Worm (Caenorhabditis elegans) whole organism, young adult: ENCODE measurements around the gene C49C3.20.
"Not testable (repeated sequence)": the region's sequence is repeated elsewhere in the genome, so short reads cannot be mapped to it uniquely, and the experiment has no call there.

Experiments
- B0019.2 ChIP-seq: fragments of 200-800 bp; sonication (Bioruptor generic); conservative IDR thresholded peaks from 2 replicates; pipeline ENCODE4 v1.3.6; 2022; ENCODE audit warnings: missing genetic modification reagents, missing genetic modification characterization, missing compliant biosample characterization
- D2030.7 ChIP-seq: fragments of 200-800 bp; sonication (Bioruptor generic); IDR thresholded peaks from 2 replicates; pipeline ENCODE4 v1.3.6; 2022; ENCODE audit warnings: missing genetic modification reagents, missing genetic modification characterization, missing compliant biosample characterization
- F10E7.11 ChIP-seq: sonication (generic microtip); optimal IDR thresholded peaks from 2 replicates; lab custom pipeline; 2017; ENCODE audit warnings: mild to moderate bottlenecking, missing genetic modification characterization, moderate library complexity, missing compliant biosample characterization
- F37B4.10 ChIP-seq: fragments of 200-800 bp; sonication (Bioruptor generic); IDR thresholded peaks from 2 replicates; pipeline ENCODE4 v1.3.6; 2022; ENCODE audit warnings: missing genetic modification characterization, missing compliant biosample characterization
- F49E8.2 ChIP-seq: sonication (generic microtip); optimal IDR thresholded peaks from 3 replicates; lab custom pipeline; 2017; ENCODE audit warnings: missing genetic modification characterization, mild to moderate bottlenecking, missing compliant biosample characterization, antibody characterized with exemption, moderate library complexity; ENCODE audit not compliant: insufficient read depth
- F55B11.4 ChIP-seq: sonication (generic microtip); optimal IDR thresholded peaks from 2 replicates; lab custom pipeline; 2016; ENCODE audit warnings: missing compliant biosample characterization, missing genetic modification characterization, borderline replicate concordance; ENCODE audit not compliant: insufficient read depth
- K11D2.4 ChIP-seq: fragments of 200-800 bp; sonication (Bioruptor generic); IDR thresholded peaks from 2 replicates; pipeline ENCODE4 v1.3.6; 2022; ENCODE audit warnings: missing genetic modification reagents, missing genetic modification characterization, missing compliant biosample characterization
- T26A5.8 ChIP-seq: sonication (generic microtip); optimal IDR thresholded peaks from 2 replicates; lab custom pipeline; 2016; ENCODE audit warnings: missing genetic modification characterization, missing compliant biosample characterization
- Y67H2A.10 ChIP-seq: fragments of 200-800 bp; sonication (Bioruptor generic); conservative IDR thresholded peaks from 2 replicates; pipeline ENCODE4 v1.3.6; 2022; ENCODE audit warnings: missing genetic modification reagents, missing genetic modification characterization, missing compliant biosample characterization
- akir-1 ChIP-seq: fragments of 200-800 bp; sonication (Bioruptor generic); optimal IDR thresholded peaks from 2 replicates; lab custom pipeline; 2018; ENCODE audit warnings: mild to moderate bottlenecking, missing genetic modification characterization, moderate library complexity, missing compliant biosample characterization
- attf-3 ChIP-seq: fragments of 200-800 bp; sonication (Bioruptor generic); conservative IDR thresholded peaks from 2 replicates; pipeline ENCODE4 v1.3.6; 2022; ENCODE audit warnings: missing genetic modification reagents, missing genetic modification characterization, missing compliant biosample characterization
- attf-6 ChIP-seq: fragments of 200-800 bp; sonication (Bioruptor generic); IDR thresholded peaks from 2 replicates; pipeline ENCODE4 v1.3.6; 2022; ENCODE audit warnings: missing genetic modification reagents, missing genetic modification characterization, missing compliant biosample characterization
- ceh-58 ChIP-seq: fragments of 200-800 bp; sonication (Bioruptor generic); IDR thresholded peaks from 2 replicates; pipeline ENCODE4 v1.3.6; 2022; ENCODE audit warnings: missing genetic modification characterization, missing compliant biosample characterization
- chd-7 ChIP-seq: sonication (generic microtip); optimal IDR thresholded peaks from 2 replicates; lab custom pipeline; 2016; ENCODE audit warnings: mild to moderate bottlenecking, missing genetic modification characterization, moderate library complexity, missing compliant biosample characterization
- die-1 ChIP-seq: sonication (generic microtip); optimal IDR thresholded peaks from 2 replicates; lab custom pipeline; 2016; ENCODE audit warnings: missing genotype, mild to moderate bottlenecking, missing genetic modification characterization, missing compliant biosample characterization
- egl-44 ChIP-seq: fragments of 200-800 bp; sonication (Bioruptor generic); IDR thresholded peaks from 2 replicates; pipeline ENCODE4 v1.3.6; 2022; ENCODE audit warnings: missing genetic modification reagents, missing genetic modification characterization, missing compliant biosample characterization
- egrh-3 ChIP-seq: fragments of 200-800 bp; sonication (Bioruptor generic); IDR thresholded peaks from 2 replicates; pipeline ENCODE4 v1.3.6; 2022; ENCODE audit warnings: missing genetic modification reagents, missing genetic modification characterization, missing compliant biosample characterization
- fkh-3 ChIP-seq: sonication (generic microtip); optimal IDR thresholded peaks from 2 replicates; lab custom pipeline; 2016; ENCODE audit warnings: mild to moderate bottlenecking, missing genetic modification characterization, missing compliant biosample characterization
- let-607 ChIP-seq, 2 experiments: fragments of 200-800 bp in 1 of 2; sonication (Bioruptor generic) in 1 of 2; sonication (generic microtip) in 1 of 2; optimal IDR thresholded peaks; 2 replicates each; lab custom pipeline; 2016 to 2018; ENCODE audit warnings: mild to moderate bottlenecking in 2 of 2, missing compliant biosample characterization in 2 of 2, missing genetic modification characterization in 2 of 2, moderate library complexity in 2 of 2, missing genotype in 1 of 2
- lin-26 ChIP-seq: fragments of 200-800 bp; sonication (Bioruptor generic); IDR thresholded peaks from 2 replicates; pipeline ENCODE4 v1.3.6; 2022; ENCODE audit warnings: missing genetic modification reagents, missing genetic modification characterization, missing compliant biosample characterization
- lsl-1 ChIP-seq: fragments of 200-800 bp; sonication (Bioruptor generic); optimal IDR thresholded peaks from 2 replicates; lab custom pipeline; 2018; ENCODE audit warnings: mild to moderate bottlenecking, missing genetic modification characterization, moderate library complexity, missing compliant biosample characterization
- lsy-27 ChIP-seq: sonication (generic microtip); optimal IDR thresholded peaks from 2 replicates; lab custom pipeline; 2017; ENCODE audit warnings: missing genetic modification characterization, mild to moderate bottlenecking, missing compliant biosample characterization, antibody characterized with exemption, missing genotype, borderline replicate concordance; ENCODE audit not compliant: insufficient read depth
- madf-8 ChIP-seq: fragments of 200-800 bp; sonication (Bioruptor generic); conservative IDR thresholded peaks from 2 replicates; pipeline ENCODE4 v1.3.6; 2022; ENCODE audit warnings: missing genetic modification reagents, missing genetic modification characterization, missing compliant biosample characterization
- mcd-1 ChIP-seq: fragments of 200-800 bp; sonication (Bioruptor generic); IDR thresholded peaks from 2 replicates; pipeline ENCODE4 v1.3.6; 2022; ENCODE audit warnings: missing genetic modification reagents, missing genetic modification characterization, missing compliant biosample characterization
- mes-4 ChIP-seq: sonication (generic microtip); optimal IDR thresholded peaks from 2 replicates; lab custom pipeline; 2016; ENCODE audit warnings: missing genotype, missing genetic modification characterization, missing compliant biosample characterization
- mxl-1 ChIP-seq: sonication (generic microtip); optimal IDR thresholded peaks from 2 replicates; lab custom pipeline; 2016; ENCODE audit warnings: missing genetic modification characterization, missing compliant biosample characterization
- nfya-1 ChIP-seq: sonication (generic microtip); optimal IDR thresholded peaks from 2 replicates; lab custom pipeline; 2017; ENCODE audit warnings: antibody characterized with exemption, missing compliant biosample characterization, missing genetic modification characterization, borderline replicate concordance; ENCODE audit not compliant: insufficient read depth
- nhr-179 ChIP-seq: sonication (generic microtip); optimal IDR thresholded peaks from 2 replicates; lab custom pipeline; 2016; ENCODE audit warnings: mild to moderate bottlenecking, missing genetic modification characterization, missing compliant biosample characterization
- nhr-27 ChIP-seq: fragments of 200-800 bp; sonication (Bioruptor generic); optimal IDR thresholded peaks from 2 replicates; lab custom pipeline; 2018; ENCODE audit warnings: mild to moderate bottlenecking, missing genetic modification characterization, moderate library complexity, missing compliant biosample characterization
- pbrm-1 ChIP-seq: fragments of 200-800 bp; sonication (Bioruptor generic); IDR thresholded peaks from 2 replicates; pipeline ENCODE4 v1.3.6; 2022; ENCODE audit warnings: missing genetic modification reagents, missing genetic modification characterization, missing compliant biosample characterization
- rcor-1 ChIP-seq: fragments of 200-800 bp; sonication (Bioruptor generic); IDR thresholded peaks from 2 replicates; pipeline ENCODE4 v1.3.6; 2022; ENCODE audit warnings: missing genetic modification reagents, missing genetic modification characterization, missing compliant biosample characterization
- ztf-18 ChIP-seq: sonication (generic microtip); optimal IDR thresholded peaks from 2 replicates; lab custom pipeline; 2016; ENCODE audit warnings: missing genotype, mild to moderate bottlenecking, missing genetic modification characterization, missing compliant biosample characterization

Gene C49C3.20

DNA sequence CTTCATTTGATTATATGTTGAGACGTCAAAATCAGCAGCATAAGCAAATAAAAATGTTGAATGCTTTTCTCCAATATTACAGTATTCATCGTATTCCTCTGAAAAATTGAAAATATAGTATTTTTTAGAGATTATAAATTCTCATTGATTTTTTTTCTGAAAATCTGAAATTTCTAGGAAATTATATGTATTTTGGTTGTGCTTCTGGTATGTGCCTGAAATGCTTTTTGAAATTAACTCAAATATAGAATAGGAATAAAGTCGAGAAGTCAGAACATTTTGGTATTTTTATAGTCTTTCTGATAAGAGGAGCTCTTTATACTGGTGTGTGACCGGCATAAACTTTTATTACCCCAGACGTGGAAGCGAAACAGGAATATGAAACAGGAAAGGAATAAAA lies 9.1 kb downstream of the C49C3.20 start, which contains the start of gene T28F3.8:
TSS of gene T28F3.8 (minus strand) at position 101 of the 400 bp plus-strand sequence.
- not testable (repeated sequence) for TF ChIP-seq K11D2.4 (GFP tag; lab: Robert Waterston, UW); egrh-3 (GFP tag; lab: Robert Waterston, UW); ztf-18
- TF ChIP-seq, all 124 proteins: peak for 0; not testable (repeated sequence) for 124

DNA sequence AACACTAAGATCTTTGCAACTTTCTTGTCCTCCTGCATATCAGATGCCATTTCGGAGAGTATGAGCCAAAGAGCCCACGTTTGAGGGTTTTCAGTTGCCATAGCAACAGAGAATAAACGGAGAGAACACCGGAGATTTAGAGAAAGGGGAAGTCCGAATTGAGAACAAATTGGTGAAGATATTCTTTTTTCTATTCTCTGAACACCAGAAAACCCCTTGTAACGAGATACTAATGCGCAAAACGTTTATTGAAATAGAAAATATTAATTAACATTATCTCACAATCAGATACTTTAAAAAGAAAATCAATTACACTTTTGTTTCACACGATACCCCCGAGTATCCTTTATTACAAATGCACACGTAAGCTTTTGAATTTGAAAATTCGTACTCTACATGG lies 14.4 kb downstream of the C49C3.20 start, which contains the start of gene ifta-2:
TSS of gene ifta-2 (minus strand) at position 101 of the 400 bp plus-strand sequence.
- TF ChIP-seq lsy-27 (tag; lab: Kevin White, UChicago), result no peak
- no peak for TF ChIP-seq mes-4 (tag; lab: Kevin White, UChicago)
- no peak for TF ChIP-seq Y67H2A.10 (GFP tag; lab: Robert Waterston, UW)
- TF ChIP-seq pbrm-1 (GFP tag; lab: Robert Waterston, UW), result no peak
- TF ChIP-seq akir-1 (GFP tag; lab: Kevin White, UChicago), result no peak
- TF ChIP-seq chd-7 (tag; lab: Kevin White, UChicago), result no peak
- no peak for TF ChIP-seq T26A5.8
- no peak for TF ChIP-seq F49E8.2 (tag; lab: Kevin White, UChicago)
- no peak for TF ChIP-seq nhr-179 (tag; lab: Kevin White, UChicago)
- no peak for TF ChIP-seq rcor-1
- no peak for TF ChIP-seq F37B4.10 (GFP tag; lab: Robert Waterston, UW)
- no peak for TF ChIP-seq let-607 (tag; optimal IDR thresholded peaks at IDR 0.05; lab: Kevin White, UChicago)
- TF ChIP-seq nfya-1 (tag; lab: Kevin White, UChicago), result no peak
- no peak for TF ChIP-seq B0019.2 (GFP tag; lab: Robert Waterston, UW)
- no peak for TF ChIP-seq egl-44 (GFP tag; lab: Robert Waterston, UW)
- no peak for TF ChIP-seq die-1
- TF ChIP-seq D2030.7 (GFP tag; lab: Robert Waterston, UW), result no peak

DNA sequence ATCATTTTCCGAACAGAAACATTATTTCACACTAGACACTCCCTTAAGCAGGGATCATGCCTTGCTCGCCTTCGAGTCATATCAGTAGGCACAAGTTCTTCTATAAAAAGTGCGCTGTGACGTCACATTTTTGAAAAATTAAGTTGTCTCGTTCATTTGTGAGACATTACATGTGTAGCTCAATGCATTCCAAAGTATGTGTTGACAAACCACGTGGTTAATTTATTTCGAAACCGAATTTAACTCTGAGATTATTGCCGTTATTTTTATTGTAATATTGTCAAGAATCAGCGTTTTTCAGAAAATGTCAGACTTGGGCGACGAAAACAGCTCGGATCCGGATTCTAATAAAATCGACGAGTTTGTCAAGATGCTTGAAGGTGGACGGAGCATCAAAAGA lies 21.8 kb downstream of the C49C3.20 start, which contains the start of gene T28F3.5:
TSS of gene T28F3.5 (plus strand) at position 301 of the 400 bp plus-strand sequence.
- no peak for TF ChIP-seq egrh-3 (GFP tag; lab: Robert Waterston, UW)
- no peak for TF ChIP-seq nhr-27 (tag; lab: Kevin White, UChicago)
- TF ChIP-seq F10E7.11 (tag; lab: Kevin White, UChicago), result no peak
- no peak for TF ChIP-seq mxl-1
- TF ChIP-seq F37B4.10 (GFP tag; lab: Robert Waterston, UW), result no peak

DNA sequence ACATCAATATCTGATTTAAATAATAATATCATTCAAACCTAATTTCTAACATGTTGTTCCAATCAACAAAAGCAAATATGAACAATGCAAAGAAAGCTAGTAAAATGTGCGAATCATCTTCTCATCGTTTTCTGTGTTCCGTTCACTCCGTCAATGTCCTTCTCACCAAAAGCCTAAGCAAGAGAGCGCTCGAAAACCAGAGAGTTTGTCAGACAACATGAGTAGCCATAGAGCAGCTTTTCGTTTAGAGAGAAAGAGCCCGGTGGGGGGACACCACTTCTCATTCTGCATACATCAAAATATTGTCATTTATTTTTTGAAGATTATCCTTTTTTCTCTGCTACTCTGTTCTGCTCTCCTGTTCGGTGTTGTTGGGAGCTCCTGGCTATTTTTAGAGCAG lies 22.6 kb downstream of the C49C3.20 start:
- no peak for TF ChIP-seq ceh-58 (GFP tag; lab: Robert Waterston, UW)
- no peak for TF ChIP-seq F55B11.4
- TF ChIP-seq D2030.7 (GFP tag; lab: Robert Waterston, UW), result no peak
- TF ChIP-seq fkh-3 (tag; lab: Kevin White, UChicago), result no peak
- no peak for TF ChIP-seq Y67H2A.10 (GFP tag; lab: Robert Waterston, UW)
- TF ChIP-seq attf-3 (GFP tag; lab: Robert Waterston, UW), result no peak
- TF ChIP-seq lin-26 (GFP tag; lab: Robert Waterston, UW), result no peak
- no peak for TF ChIP-seq mcd-1 (GFP tag; lab: Robert Waterston, UW)
- TF ChIP-seq attf-6, result no peak
- TF ChIP-seq lsl-1 (GFP tag; lab: Kevin White, UChicago), result no peak
- no peak for TF ChIP-seq madf-8 (GFP tag; lab: Robert Waterston, UW)
